Worm (Caenorhabditis elegans) whole organism, L4 larva: ENCODE data around the gene hlh-14.

Source experiments
- D1046.2 ChIP-seq: fragments of 200-800 bp; sonication (Bioruptor generic); IDR thresholded peaks from 2 replicates; pipeline ENCODE4 v1.3.6; 2022; ENCODE audit warnings: missing genetic modification characterization, missing compliant biosample characterization
- F10B5.3 ChIP-seq: sonication (generic microtip); optimal IDR thresholded peaks from 2 replicates; lab custom pipeline; 2016; ENCODE audit warnings: mild to moderate bottlenecking, missing genetic modification characterization, missing compliant biosample characterization
- F26F4.8 ChIP-seq: fragments of 200-800 bp; sonication (Bioruptor generic); conservative IDR thresholded peaks from 2 replicates; pipeline ENCODE4 v1.3.6; 2022; ENCODE audit warnings: missing genetic modification characterization, missing compliant biosample characterization
- F37D6.2 ChIP-seq: sonication (generic microtip); optimal IDR thresholded peaks from 2 replicates; lab custom pipeline; 2016; ENCODE audit warnings: mild to moderate bottlenecking, missing genetic modification characterization, missing compliant biosample characterization
- F44E2.7 ChIP-seq: fragments of 200-800 bp; sonication (Bioruptor generic); IDR thresholded peaks from 2 replicates; pipeline ENCODE4 v2.1.2; 2022; ENCODE audit warnings: missing genetic modification characterization, missing compliant biosample characterization
- T26A8.4 ChIP-seq: fragments of 200-800 bp; sonication (Bioruptor generic); IDR thresholded peaks from 2 replicates; pipeline ENCODE4 v1.3.6; 2022; ENCODE audit warnings: missing genetic modification characterization, missing compliant biosample characterization
- ZK337.2 ChIP-seq: fragments of 200-800 bp; sonication (Bioruptor generic); IDR thresholded peaks from 2 replicates; pipeline ENCODE4 v1.3.6; 2022; ENCODE audit warnings: missing genetic modification reagents, missing genetic modification characterization, missing compliant biosample characterization
- aha-1 ChIP-seq: fragments of 150-350 bp; peaks from one replicate; lab custom pipeline; 2014; ENCODE audit warnings: missing biosample characterization, missing genetic modification characterization
- arid-1 ChIP-seq: fragments of 200-800 bp; sonication (Bioruptor generic); conservative IDR thresholded peaks from 2 replicates; pipeline ENCODE4 v1.3.6; 2022; ENCODE audit warnings: missing genetic modification reagents, missing genetic modification characterization, missing compliant biosample characterization
- ceh-20 ChIP-seq: fragments of 200-800 bp; sonication (Bioruptor generic); IDR thresholded peaks from 2 replicates; pipeline ENCODE4 v1.3.6; 2022; ENCODE audit warnings: missing genetic modification reagents, missing genetic modification characterization, missing compliant biosample characterization
- ceh-32 ChIP-seq: sonication (generic microtip); optimal IDR thresholded peaks from 2 replicates; lab custom pipeline; 2016; ENCODE audit warnings: mild to moderate bottlenecking, missing genetic modification characterization, missing compliant biosample characterization; ENCODE audit not compliant: poor library complexity
- ceh-44 ChIP-seq: fragments of 200-800 bp; sonication (Bioruptor generic); IDR thresholded peaks from 2 replicates; pipeline ENCODE4 v1.3.6; 2022; ENCODE audit warnings: missing genetic modification reagents, missing genetic modification characterization, missing compliant biosample characterization
- dmd-8 ChIP-seq: fragments of 200-800 bp; sonication (Bioruptor generic); IDR thresholded peaks from 2 replicates; pipeline ENCODE4 v1.3.6; 2022; ENCODE audit warnings: missing genetic modification characterization, missing compliant biosample characterization
- dpl-1 ChIP-seq: fragments of 150-350 bp; optimal IDR thresholded peaks from 2 replicates; lab custom pipeline; 2014; ENCODE audit warnings: missing biosample characterization, missing genetic modification reagents, missing genetic modification characterization
- egl-27 ChIP-seq: sonication (generic microtip); optimal IDR thresholded peaks from 3 replicates; lab custom pipeline; 2017; ENCODE audit warnings: missing biosample characterization, missing genetic modification reagents, missing genetic modification characterization
- egl-43 ChIP-seq: fragments of 200-800 bp; sonication (Bioruptor generic); IDR thresholded peaks from 2 replicates; pipeline ENCODE4 v1.3.6; 2022; ENCODE audit warnings: missing genetic modification reagents, missing genetic modification characterization, missing compliant biosample characterization
- hif-1 ChIP-seq, 2 experiments: sonication (generic microtip); optimal IDR thresholded peaks; 2 replicates each; lab custom pipeline; 2016 to 2017; ENCODE audit warnings: missing compliant biosample characterization in 2 of 2, missing genetic modification characterization in 2 of 2, missing genetic modification reagents in 2 of 2, missing genotype in 2 of 2, mild to moderate bottlenecking in 1 of 2
- hlh-11 ChIP-seq: fragments of 200-800 bp; sonication (Bioruptor generic); optimal IDR thresholded peaks from 2 replicates; lab custom pipeline; 2018; ENCODE audit warnings: mild to moderate bottlenecking, missing genetic modification characterization, missing compliant biosample characterization
- lim-7 ChIP-seq: fragments of 200-800 bp; sonication (Bioruptor generic); IDR thresholded peaks from 2 replicates; pipeline ENCODE4 v1.3.6; 2022; ENCODE audit warnings: missing genetic modification characterization, missing compliant biosample characterization
- lin-13 ChIP-seq: fragments of 150-350 bp; optimal IDR thresholded peaks from 2 replicates; lab custom pipeline; 2014; ENCODE audit warnings: missing biosample characterization, missing genetic modification reagents, missing genetic modification characterization
- lin-15B ChIP-seq: fragments of 150-350 bp; sonication (generic microtip); optimal IDR thresholded peaks from 3 replicates; lab custom pipeline; 2014; ENCODE audit warnings: missing biosample characterization, missing genetic modification characterization
- lin-38 ChIP-seq: fragments of 200-800 bp; sonication (Bioruptor generic); IDR thresholded peaks from 2 replicates; pipeline ENCODE4 v1.3.6; 2022; ENCODE audit warnings: missing genetic modification reagents, missing genetic modification characterization, missing compliant biosample characterization
- lin-39 ChIP-seq: fragments of 150-350 bp; optimal IDR thresholded peaks from 2 replicates; lab custom pipeline; 2014; ENCODE audit warnings: missing biosample characterization, missing genetic modification reagents, missing genetic modification characterization
- lsy-2 ChIP-seq, 2 experiments: fragments of 150-350 bp in 1 of 2; sonication (generic microtip) in 1 of 2; optimal IDR thresholded peaks; 2 replicates each; lab custom pipeline; 2014 to 2017; ENCODE audit warnings: missing biosample characterization in 2 of 2, missing genetic modification characterization in 2 of 2
- madf-5 ChIP-seq, 2 experiments: fragments of 200-800 bp; sonication (Bioruptor generic); IDR thresholded peaks; 2 replicates each; pipeline ENCODE4 v1.3.6; 2022; ENCODE audit warnings: missing compliant biosample characterization in 2 of 2, missing genetic modification characterization in 2 of 2
- madf-9 ChIP-seq: fragments of 200-800 bp; sonication (Bioruptor generic); conservative IDR thresholded peaks from 2 replicates; pipeline ENCODE4 v1.3.6; 2022; ENCODE audit warnings: missing genetic modification reagents, missing genetic modification characterization, missing compliant biosample characterization
- mdl-1 ChIP-seq, 2 experiments: fragments of 150-350 bp in 1 of 2; sonication (generic microtip) in 1 of 2; optimal IDR thresholded peaks; 2 replicates each; lab custom pipeline; 2014 to 2017; ENCODE audit warnings: missing biosample characterization in 2 of 2, missing genetic modification characterization in 2 of 2
- mep-1 ChIP-seq: fragments of 150-350 bp; sonication (generic microtip); optimal IDR thresholded peaks from 3 replicates; lab custom pipeline; 2014; ENCODE audit warnings: missing biosample characterization, missing genetic modification characterization
- mxl-3 ChIP-seq: fragments of 200-800 bp; sonication (Bioruptor generic); optimal IDR thresholded peaks from 2 replicates; lab custom pipeline; 2018; ENCODE audit warnings: mild to moderate bottlenecking, missing genetic modification characterization, missing compliant biosample characterization
- nhr-41 ChIP-seq: fragments of 200-800 bp; sonication (Bioruptor generic); IDR thresholded peaks from 2 replicates; pipeline ENCODE4 v1.3.6; 2022; ENCODE audit warnings: missing genetic modification reagents, missing genetic modification characterization, missing compliant biosample characterization
- nhr-42 ChIP-seq: fragments of 200-800 bp; sonication (Bioruptor generic); IDR thresholded peaks from 2 replicates; pipeline ENCODE4 v1.3.6; 2022; ENCODE audit warnings: missing genetic modification characterization, missing compliant biosample characterization
- nhr-48 ChIP-seq: sonication (generic microtip); optimal IDR thresholded peaks from 2 replicates; lab custom pipeline; 2016; ENCODE audit warnings: mild to moderate bottlenecking, missing genetic modification characterization, missing compliant biosample characterization
- nhr-77 ChIP-seq: fragments of 150-350 bp; optimal IDR thresholded peaks from 2 replicates; lab custom pipeline; 2014; ENCODE audit warnings: missing biosample characterization, missing genetic modification characterization
- pha-4 ChIP-seq, 2 experiments: fragments of 150-350 bp in 1 of 2; fragments of 200-800 bp in 1 of 2; sonication (Bioruptor generic) in 1 of 2; IDR thresholded peaks in 1 of 2; optimal IDR thresholded peaks in 1 of 2; 2 replicates each; pipeline versions ENCODE4 v1.3.6 to Lab custom; 2014 to 2022; ENCODE audit warnings: missing genetic modification characterization in 2 of 2, missing genetic modification reagents in 2 of 2, missing biosample characterization in 1 of 2, missing compliant biosample characterization in 1 of 2
- php-3 ChIP-seq: fragments of 200-800 bp; sonication (Bioruptor generic); IDR thresholded peaks from 2 replicates; pipeline ENCODE4 v1.3.6; 2022; ENCODE audit warnings: missing genetic modification reagents, missing genetic modification characterization, missing compliant biosample characterization
- rbr-2 ChIP-seq: sonication (generic microtip); optimal IDR thresholded peaks from 2 replicates; lab custom pipeline; 2016; ENCODE audit warnings: missing genotype, missing genetic modification characterization, missing compliant biosample characterization
- saeg-2 ChIP-seq: fragments of 200-800 bp; sonication (Bioruptor generic); IDR thresholded peaks from 2 replicates; pipeline ENCODE4 v1.3.6; 2022; ENCODE audit warnings: missing genetic modification reagents, missing genetic modification characterization, missing compliant biosample characterization
- skn-1 ChIP-seq: fragments of 150-350 bp; optimal IDR thresholded peaks from 2 replicates; lab custom pipeline; 2014; ENCODE audit warnings: missing biosample characterization, missing genetic modification characterization
- spr-1 ChIP-seq: sonication (generic microtip); optimal IDR thresholded peaks from 2 replicates; lab custom pipeline; 2016; ENCODE audit warnings: mild to moderate bottlenecking, missing genetic modification characterization, missing compliant biosample characterization
- zag-1 ChIP-seq: fragments of 150-350 bp; optimal IDR thresholded peaks from 2 replicates; lab custom pipeline; 2014; ENCODE audit warnings: missing biosample characterization, missing genetic modification characterization
- zip-11 ChIP-seq: fragments of 200-800 bp; sonication (Bioruptor generic); IDR thresholded peaks from 2 replicates; pipeline ENCODE4 v1.3.6; 2022; ENCODE audit warnings: missing genetic modification characterization, missing compliant biosample characterization

The hlh-14 gene

ce11 chrII:5772547-5773142, 34.0 kb upstream of the hlh-14 start (continued):
- TF ChIP-seq ceh-44 (GFP tag; lab: Robert Waterston, UW), result 0 out of 2 replicates have a peak, but pooled peaks have one; percentile 13
- no peak for TF ChIP-seq egl-27 (tag; lab: Kevin White, UChicago)
- no peak for TF ChIP-seq nhr-77
- TF ChIP-seq ZK337.2 (GFP tag; lab: Robert Waterston, UW), result 0 out of 2 replicates have a peak, but pooled peaks have one; percentile 56
- peak; percentile 2 for TF ChIP-seq F37D6.2
- peak in 1 of 2 experiments; percentile 31 for TF ChIP-seq hif-1 (tag; optimal IDR thresholded peaks at IDR 0.05; lab: Kevin White, UChicago)
- peak; percentile 49 for TF ChIP-seq rbr-2 (tag; lab: Kevin White, UChicago)
- peak; percentile 72 for TF ChIP-seq arid-1 (GFP tag; lab: Robert Waterston, UW)
- TF ChIP-seq ceh-20, result peak; percentile 64; the same call in 1 of the 2 replicates
- TF ChIP-seq saeg-2 (GFP tag; lab: Robert Waterston, UW), result 0 out of 2 replicates have a peak, but pooled peaks have one; percentile 43
- TF ChIP-seq egl-43 (GFP tag; lab: Robert Waterston, UW), result peak; percentile 87
- peak; percentile 57 for TF ChIP-seq mxl-3 (GFP tag; lab: Kevin White, UChicago)
- 0 out of 4 replicates have a peak, but pooled peaks of 1 of the 2 experiments have one; percentile 15 for TF ChIP-seq madf-5 (GFP tag; IDR thresholded peaks at IDR 0.05; lab: Robert Waterston, UW)
- peak; percentile 48 for TF ChIP-seq lin-13 (GFP tag; lab: Kevin White, UChicago)
- TF ChIP-seq mep-1 (tag; lab: Kevin White, UChicago), result peak; percentile 62
- no peak for TF ChIP-seq ceh-32
- TF ChIP-seq lsy-2 (tag; optimal IDR thresholded peaks at IDR 0.05; lab: Kevin White, UChicago), result no peak
- peak; percentile 73 for TF ChIP-seq madf-9 (GFP tag; lab: Robert Waterston, UW)
- 0 out of 2 replicates have a peak, but pooled peaks have one; percentile 32 for TF ChIP-seq zip-11 (GFP tag; lab: Robert Waterston, UW)
- peak; percentile 11 for TF ChIP-seq hlh-11 (tag; lab: Kevin White, UChicago)
- peak; percentile 87 for TF ChIP-seq lim-7 (GFP tag; lab: Robert Waterston, UW)
- TF ChIP-seq nhr-42 (GFP tag; lab: Robert Waterston, UW), result no peak
- no peak for TF ChIP-seq zag-1 (tag; lab: Kevin White, UChicago)
- TF ChIP-seq F26F4.8 (GFP tag; lab: Robert Waterston, UW), result 0 out of 2 replicates have a peak, but pooled peaks have one; percentile 10
- 0 out of 2 replicates have a peak, but pooled peaks have one; percentile 59 for TF ChIP-seq D1046.2
- TF ChIP-seq nhr-41, result peak; percentile 54; the same call in 1 of the 2 replicates
- peak; percentile 72 for TF ChIP-seq lin-38
- 0 out of 2 replicates have a peak, but pooled peaks have one; percentile 75 for TF ChIP-seq F44E2.7 (GFP tag; lab: Robert Waterston, UW)
- peak; percentile 24 for TF ChIP-seq nhr-48 (tag; lab: Kevin White, UChicago)
- TF ChIP-seq dmd-8 (GFP tag; lab: Robert Waterston, UW), result peak; percentile 67; the same call in 1 of the 2 replicates
- peak; percentile 66; the same call in 1 of the 2 replicates for TF ChIP-seq pha-4 (GFP tag; IDR thresholded peaks at IDR 0.05; lab: Robert Waterston, UW)
- TF ChIP-seq pha-4 (tag; optimal IDR thresholded peaks at IDR 0.05; lab: Kevin White, UChicago), result no peak
- TF ChIP-seq lin-39 (tag; lab: Kevin White, UChicago), result no peak
- no peak for TF ChIP-seq dpl-1 (GFP tag; lab: Kevin White, UChicago)
- peak; percentile 23 for TF ChIP-seq spr-1 (tag; lab: Kevin White, UChicago)
- no peak for TF ChIP-seq lin-15B (tag; lab: Kevin White, UChicago)
- TF ChIP-seq mdl-1 (tag; optimal IDR thresholded peaks at IDR 0.05; lab: Kevin White, UChicago), result no peak
- TF ChIP-seq php-3 (GFP tag; lab: Robert Waterston, UW), result peak; percentile 53
- peak; percentile 57; the same call in 1 of the 2 replicates for TF ChIP-seq T26A8.4
- TF ChIP-seq F10B5.3 (tag; lab: Kevin White, UChicago), result peak; percentile 14
- peak; percentile 10 for TF ChIP-seq aha-1 (tag; lab: Kevin White, UChicago)
- no peak for TF ChIP-seq skn-1 (tag; lab: Kevin White, UChicago)
- TF ChIP-seq, all 104 proteins: peak for 51
